Worm (Caenorhabditis elegans) whole organism, mixed stage, embryonic: Measurements from ENCODE around the gene Y60A3A.8.

ENCODE experiments used
- M03D4.4 ChIP-seq: sonication (generic microtip); optimal IDR thresholded peaks from 2 replicates; lab custom pipeline; 2017; ENCODE audit warnings: mild to moderate bottlenecking, missing genetic modification characterization, missing compliant biosample characterization
- bed-3 ChIP-seq: fragments of 200-800 bp; sonication (Bioruptor generic); optimal IDR thresholded peaks from 3 replicates; lab custom pipeline; 2018; ENCODE audit warnings: mild to moderate bottlenecking, missing genetic modification characterization, moderate library complexity, missing compliant biosample characterization
- blmp-1 ChIP-seq: fragments of 150-350 bp; optimal IDR thresholded peaks from 2 replicates; lab custom pipeline; 2014; ENCODE audit warnings: missing biosample characterization, missing genetic modification characterization
- ceh-43 ChIP-seq: fragments of 200-800 bp; sonication (Bioruptor generic); optimal IDR thresholded peaks from 2 replicates; lab custom pipeline; 2018; ENCODE audit warnings: mild to moderate bottlenecking, missing genetic modification characterization, moderate library complexity, missing compliant biosample characterization
- ceh-83 ChIP-seq: fragments of 200-800 bp; sonication (Bioruptor generic); optimal IDR thresholded peaks from 2 replicates; lab custom pipeline; 2018; ENCODE audit warnings: mild to moderate bottlenecking, missing genetic modification characterization, missing compliant biosample characterization
- ces-1 ChIP-seq: fragments of 150-350 bp; optimal IDR thresholded peaks from 2 replicates; lab custom pipeline; 2014; ENCODE audit warnings: missing biosample characterization, missing genetic modification reagents, missing genetic modification characterization
- cnd-1 ChIP-seq: fragments of 200-800 bp; sonication (Bioruptor generic); optimal IDR thresholded peaks from 2 replicates; lab custom pipeline; 2018; ENCODE audit warnings: mild to moderate bottlenecking, missing genetic modification characterization, missing compliant biosample characterization
- drap-1 ChIP-seq: fragments of 200-800 bp; sonication (Bioruptor generic); optimal IDR thresholded peaks from 3 replicates; lab custom pipeline; 2018; ENCODE audit warnings: mild to moderate bottlenecking, missing genetic modification characterization, missing compliant biosample characterization
- elt-1 ChIP-seq: sonication (generic microtip); optimal IDR thresholded peaks from 2 replicates; lab custom pipeline; 2017; ENCODE audit warnings: missing genetic modification characterization, mild to moderate bottlenecking, missing compliant biosample characterization, antibody characterized with exemption, moderate library complexity, borderline replicate concordance; ENCODE audit not compliant: insufficient read depth
- elt-3 ChIP-seq: fragments of 150-350 bp; optimal IDR thresholded peaks from 2 replicates; lab custom pipeline; 2014; ENCODE audit warnings: missing biosample characterization, missing genetic modification characterization
- ham-2 ChIP-seq: fragments of 200-800 bp; sonication (Bioruptor generic); optimal IDR thresholded peaks from 2 replicates; lab custom pipeline; 2018; ENCODE audit warnings: mild to moderate bottlenecking, missing genetic modification characterization, missing compliant biosample characterization
- lin-13 ChIP-seq: fragments of 150-350 bp; optimal IDR thresholded peaks from 2 replicates; lab custom pipeline; 2014; ENCODE audit warnings: missing biosample characterization, missing genetic modification characterization
- lin-32 ChIP-seq: fragments of 200-800 bp; sonication (Bioruptor generic); optimal IDR thresholded peaks from 2 replicates; lab custom pipeline; 2018; ENCODE audit warnings: mild to moderate bottlenecking, missing genetic modification characterization, missing compliant biosample characterization
- lsy-2 ChIP-seq: fragments of 150-350 bp; optimal IDR thresholded peaks from 2 replicates; lab custom pipeline; 2014; ENCODE audit warnings: missing biosample characterization, missing genetic modification characterization
- mab-5 ChIP-seq: fragments of 150-350 bp; optimal IDR thresholded peaks from 2 replicates; lab custom pipeline; 2014; ENCODE audit warnings: missing biosample characterization, missing genetic modification characterization
- mep-1 ChIP-seq: fragments of 150-350 bp; optimal IDR thresholded peaks from 2 replicates; lab custom pipeline; 2017; ENCODE audit warnings: missing biosample characterization, missing genetic modification reagents, missing genetic modification characterization, inconsistent platforms
- nhr-12 ChIP-seq: fragments of 150-350 bp; optimal IDR thresholded peaks from 2 replicates; lab custom pipeline; 2014; ENCODE audit warnings: missing biosample characterization, missing genetic modification characterization
- nhr-237 ChIP-seq: fragments of 150-350 bp; optimal IDR thresholded peaks from 2 replicates; lab custom pipeline; 2014; ENCODE audit warnings: missing biosample characterization, missing genetic modification characterization
- nhr-28 ChIP-seq: fragments of 150-350 bp; optimal IDR thresholded peaks from 2 replicates; lab custom pipeline; 2014; ENCODE audit warnings: missing biosample characterization, missing genetic modification characterization
- pha-4 ChIP-seq: fragments of 150-350 bp; optimal IDR thresholded peaks from 2 replicates; lab custom pipeline; 2018; ENCODE audit warnings: missing biosample characterization, missing genetic modification reagents, missing genetic modification characterization
- sem-2 ChIP-seq: fragments of 200-800 bp; sonication (Bioruptor generic); optimal IDR thresholded peaks from 2 replicates; lab custom pipeline; 2018; ENCODE audit warnings: mild to moderate bottlenecking, missing genetic modification characterization, missing compliant biosample characterization
- snpc-4 ChIP-seq: fragments of 150-350 bp; optimal IDR thresholded peaks from 2 replicates; lab custom pipeline; 2014; ENCODE audit warnings: missing biosample characterization, missing genetic modification characterization
- tbx-8 ChIP-seq: fragments of 200-800 bp; sonication (Bioruptor generic); optimal IDR thresholded peaks from 2 replicates; lab custom pipeline; 2018; ENCODE audit warnings: mild to moderate bottlenecking, missing genetic modification characterization, moderate library complexity, missing compliant biosample characterization
- unc-120 ChIP-seq: sonication (generic microtip); optimal IDR thresholded peaks from 2 replicates; lab custom pipeline; 2017; ENCODE audit warnings: missing genetic modification characterization, missing compliant biosample characterization; ENCODE audit not compliant: poor library complexity, severe bottlenecking
- unc-39 ChIP-seq: fragments of 150-350 bp; optimal IDR thresholded peaks from 2 replicates; lab custom pipeline; 2014; ENCODE audit warnings: missing biosample characterization, missing genetic modification characterization
- unc-62 ChIP-seq: fragments of 150-350 bp; optimal IDR thresholded peaks from 2 replicates; lab custom pipeline; 2014; ENCODE audit warnings: missing biosample characterization, missing genetic modification reagents, missing genetic modification characterization
- zip-8 ChIP-seq: fragments of 150-350 bp; optimal IDR thresholded peaks from 2 replicates; lab custom pipeline; 2014; ENCODE audit warnings: missing biosample characterization, missing genetic modification characterization
- ztf-11 ChIP-seq: fragments of 150-350 bp; optimal IDR thresholded peaks from 2 replicates; lab custom pipeline; 2014; ENCODE audit warnings: missing biosample characterization, missing genetic modification characterization

Gene Y60A3A.8

DNA sequence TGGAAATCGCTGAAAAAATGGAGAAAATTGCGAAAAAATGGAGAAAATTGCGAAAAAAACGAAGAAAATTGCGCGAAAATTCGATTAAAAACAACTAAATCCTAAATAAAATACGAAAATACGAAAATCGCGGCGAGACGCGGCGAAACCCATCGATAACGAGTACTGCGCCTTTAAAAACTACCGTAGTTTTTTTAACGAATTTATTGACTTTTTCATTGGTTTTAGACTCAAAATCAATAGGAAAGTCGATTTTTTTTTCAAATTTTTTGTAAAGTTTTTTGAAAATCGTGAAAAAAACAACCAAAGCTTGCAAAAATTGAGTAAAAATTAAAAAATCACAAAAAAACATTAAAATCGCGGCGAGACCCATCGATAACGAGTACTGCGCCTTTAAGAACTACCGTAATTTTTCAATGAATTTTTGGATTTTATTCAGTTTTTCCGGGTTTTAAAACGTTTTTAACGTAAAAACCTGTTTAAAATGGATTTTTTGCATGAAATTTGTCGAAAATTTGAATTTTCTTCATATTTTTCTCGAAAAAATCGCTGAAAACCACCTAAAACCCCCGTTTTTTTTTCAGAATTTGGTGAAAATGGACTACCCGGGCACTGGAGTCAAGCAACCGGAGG is 33.7 kb upstream of the Y60A3A.8 start, which contains the start of the genes chk-2 and Y60A3A.19:
Gene chk-2, minus strand, starts transcription at position 51 of the 633 bp plus-strand sequence.
Gene Y60A3A.19, plus strand, starts transcription at position 583 of the 633 bp plus-strand sequence.
- TF ChIP-seq nhr-12 (tag; lab: Kevin White, UChicago) (no peak), nhr-28 (tag; lab: Kevin White, UChicago) (no peak), M03D4.4 (tag; lab: Kevin White, UChicago) (no peak)

DNA sequence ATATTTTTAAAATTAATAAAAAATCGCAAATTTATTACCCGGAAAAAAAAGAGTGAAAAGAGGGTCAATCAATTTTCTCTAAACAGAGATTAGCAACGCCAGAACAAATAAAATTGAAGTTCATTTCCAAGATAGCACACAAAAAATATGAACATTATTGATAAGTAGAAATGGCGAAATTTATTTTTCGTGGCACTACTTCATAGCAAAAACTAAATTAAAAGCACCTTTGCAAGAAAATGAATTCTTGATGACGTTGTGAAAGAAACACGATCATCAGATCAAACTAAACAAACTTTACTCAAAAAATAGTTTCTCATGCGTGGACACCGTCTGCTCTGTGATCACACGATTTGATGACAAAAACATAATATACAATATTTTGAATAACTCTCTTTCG is 27.2 kb upstream of the Y60A3A.8 start, which contains the start of gene Y60A3A.16:
Gene Y60A3A.16, minus strand, starts transcription at position 101 of the 400 bp plus-strand sequence.
- TF ChIP-seq sem-2 (GFP tag; lab: Kevin White, UChicago), result no peak
- TF ChIP-seq unc-62, result no peak
- no peak for TF ChIP-seq nhr-12 (tag; lab: Kevin White, UChicago)
- no peak for TF ChIP-seq nhr-237

- TF ChIP-seq mep-1 (no peak), nhr-28 (tag; lab: Kevin White, UChicago) (no peak), blmp-1 (tag; lab: Kevin White, UChicago) (no peak), bed-3 (GFP tag; lab: Kevin White, UChicago) (no peak), elt-1 (tag; lab: Kevin White, UChicago) (no peak), unc-120 (tag; lab: Kevin White, UChicago) (no peak), ceh-83 (GFP tag; lab: Kevin White, UChicago) (no peak), snpc-4 (tag; lab: Kevin White, UChicago) (no peak), drap-1 (no peak), tbx-8 (GFP tag; lab: Kevin White, UChicago) (no peak), lin-32 (GFP tag; lab: Kevin White, UChicago) (no peak), M03D4.4 (tag; lab: Kevin White, UChicago) (no peak), mab-5 (tag; lab: Kevin White, UChicago) (no peak), unc-62 (no peak), elt-3 (tag; lab: Kevin White, UChicago) (no peak), lsy-2 (tag; lab: Kevin White, UChicago) (no peak), ces-1 (GFP tag; lab: Kevin White, UChicago) (no peak), unc-39 (no peak), lin-13 (tag; lab: Kevin White, UChicago) (no peak)
Measured at ce11 chrV:19923924-19924323, 25.9 kb upstream of the Y60A3A.8 start, which contains the start of gene skr-4. Gene skr-4 (plus strand): TSS chrV:19924224.

- no peak for TF ChIP-seq blmp-1 (tag; lab: Kevin White, UChicago)
- no peak for TF ChIP-seq M03D4.4 (tag; lab: Kevin White, UChicago)
- TF ChIP-seq nhr-12 (tag; lab: Kevin White, UChicago), result no peak
- TF ChIP-seq ham-2, result no peak
- TF ChIP-seq ceh-83 (GFP tag; lab: Kevin White, UChicago), result no peak
- TF ChIP-seq elt-3 (tag; lab: Kevin White, UChicago), result no peak
- TF ChIP-seq pha-4 (tag; lab: Kevin White, UChicago), result no peak
- TF ChIP-seq ceh-43 (GFP tag; lab: Kevin White, UChicago), result no peak
- TF ChIP-seq ztf-11 (tag; lab: Kevin White, UChicago), result no peak
- TF ChIP-seq drap-1, result no peak
- no peak for TF ChIP-seq elt-1 (tag; lab: Kevin White, UChicago)
- no peak for TF ChIP-seq unc-120 (tag; lab: Kevin White, UChicago)
- TF ChIP-seq unc-39, result no peak
- TF ChIP-seq zip-8 (tag; lab: Kevin White, UChicago), result no peak
- TF ChIP-seq mep-1, result no peak
- TF ChIP-seq ces-1 (GFP tag; lab: Kevin White, UChicago), result no peak
- TF ChIP-seq lin-32 (GFP tag; lab: Kevin White, UChicago), result no peak
- no peak for TF ChIP-seq tbx-8 (GFP tag; lab: Kevin White, UChicago)
Measured at ce11 chrV:19934223-19934622, 15.6 kb upstream of the Y60A3A.8 start, which contains the start of gene algn-7. Gene algn-7 (minus strand): TSS chrV:19934323.

DNA sequence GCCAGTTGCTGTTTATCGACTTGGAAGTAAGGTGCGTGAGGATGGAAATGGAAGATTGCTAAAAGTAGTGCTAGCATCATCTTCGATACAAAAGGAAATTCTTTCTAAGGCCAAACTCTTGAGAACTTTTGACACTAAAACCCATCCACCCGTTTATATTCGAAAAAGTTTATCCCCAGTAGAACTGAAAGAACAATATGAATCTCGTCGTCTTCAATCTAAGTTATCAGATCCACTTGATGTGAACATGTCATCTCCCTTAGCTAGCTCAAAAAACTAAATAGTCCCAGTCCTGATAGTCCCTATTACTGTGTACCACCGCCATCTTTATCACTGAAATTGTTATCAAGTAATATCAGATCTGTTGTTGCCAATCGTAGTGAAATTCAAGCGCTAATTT is 12.8 kb upstream of the Y60A3A.8 start:
- no peak for TF ChIP-seq snpc-4 (tag; lab: Kevin White, UChicago)
- no peak for TF ChIP-seq lsy-2 (tag; lab: Kevin White, UChicago)
- no peak for TF ChIP-seq cnd-1
